Fruit fly (Drosophila melanogaster) whole organism, embryonic: ENCODE data around the gene Nle.

Source experiments
- Aef1 ChIP-seq: fragments of 200-800 bp; sonication (Bioruptor generic); IDR thresholded peaks from 3 replicates; pipeline ENCODE4 v1.3.6; 2022; ENCODE audit warnings: missing biosample characterization, missing genetic modification characterization
- Antp ChIP-seq: fragments of 200-800 bp; sonication (Bioruptor generic); optimal IDR thresholded peaks from 3 replicates; lab custom pipeline; 2016; ENCODE audit warnings: missing biosample characterization, missing genetic modification characterization
- Awh ChIP-seq: fragments of 200-800 bp; sonication (Bioruptor generic); IDR thresholded peaks from 2 replicates; pipeline ENCODE4, ENCODE4 v1.3.6; 2022; ENCODE audit warnings: missing biosample characterization, missing genetic modification characterization
- C15 ChIP-seq: fragments of 200-800 bp; sonication (Bioruptor generic); IDR thresholded peaks from 3 replicates; pipeline ENCODE4 v1.3.6; 2022; ENCODE audit warnings: missing biosample characterization, missing genetic modification characterization
- CG10267 ChIP-seq: fragments of 200-800 bp; sonication (Bioruptor generic); optimal IDR thresholded peaks from 2 replicates; lab custom pipeline; 2018; ENCODE audit warnings: missing biosample characterization, mild to moderate bottlenecking, missing genetic modification characterization, moderate library complexity
- CG1233 ChIP-seq: fragments of 200-800 bp; sonication (Bioruptor generic); optimal IDR thresholded peaks from 4 replicates; lab custom pipeline; 2018; ENCODE audit warnings: missing biosample characterization, mild to moderate bottlenecking, missing genetic modification characterization
- CG12744 ChIP-seq: fragments of 200-800 bp; sonication (Bioruptor generic); optimal IDR thresholded peaks from 2 replicates; lab custom pipeline; 2016; ENCODE audit warnings: missing biosample characterization, missing genetic modification characterization
- CG13296 ChIP-seq: fragments of 200-800 bp; sonication (Bioruptor generic); optimal IDR thresholded peaks from 3 replicates; lab custom pipeline; 2018; ENCODE audit warnings: missing biosample characterization, mild to moderate bottlenecking, missing genetic modification characterization
- CG14965 ChIP-seq: fragments of 200-800 bp; sonication (Bioruptor generic); optimal IDR thresholded peaks from 2 replicates; lab custom pipeline; 2016; ENCODE audit warnings: missing biosample characterization, missing genetic modification characterization, borderline replicate concordance
- CG16779 ChIP-seq: fragments of 200-800 bp; sonication (Bioruptor generic); IDR thresholded peaks from 2 replicates; pipeline ENCODE4 v1.3.6; 2022; ENCODE audit warnings: missing biosample characterization, missing genetic modification characterization
- CG17359 ChIP-seq: fragments of 200-800 bp; sonication (Bioruptor generic); optimal IDR thresholded peaks from 3 replicates; lab custom pipeline; 2018; ENCODE audit warnings: missing biosample characterization, mild to moderate bottlenecking, missing genetic modification characterization, moderate library complexity
- CG2120 ChIP-seq: fragments of 200-800 bp; sonication (Bioruptor generic); optimal IDR thresholded peaks from 3 replicates; lab custom pipeline; 2016; ENCODE audit warnings: missing biosample characterization, missing genetic modification characterization
- CG3281 ChIP-seq: fragments of 200-800 bp; sonication (Bioruptor generic); optimal IDR thresholded peaks from 3 replicates; lab custom pipeline; 2017; ENCODE audit warnings: missing biosample characterization, mild to moderate bottlenecking, missing genetic modification characterization
- CG3726 ChIP-seq: fragments of 200-800 bp; sonication (Bioruptor generic); IDR thresholded peaks from 3 replicates; pipeline ENCODE4, ENCODE4 v1.3.6; 2022; ENCODE audit warnings: missing biosample characterization, missing genetic modification characterization
- CG4820 ChIP-seq: fragments of 200-800 bp; sonication (Bioruptor generic); optimal IDR thresholded peaks from 3 replicates; lab custom pipeline; 2016; ENCODE audit warnings: missing biosample characterization, missing genetic modification characterization
- CG6683 ChIP-seq: fragments of 200-800 bp; sonication (Bioruptor generic); optimal IDR thresholded peaks from 2 replicates; lab custom pipeline; 2017; ENCODE audit warnings: missing biosample characterization, mild to moderate bottlenecking, missing genetic modification characterization, missing genetic modification reagents
- CG6813 ChIP-seq: fragments of 200-800 bp; sonication (Bioruptor generic); optimal IDR thresholded peaks from 2 replicates; lab custom pipeline; 2017; ENCODE audit warnings: missing biosample characterization, missing genetic modification characterization, mild to moderate bottlenecking, moderate library complexity, missing genetic modification reagents
- CG7271 ChIP-seq: fragments of 200-800 bp; sonication (Bioruptor generic); optimal IDR thresholded peaks from 2 replicates; lab custom pipeline; 2018; ENCODE audit warnings: missing biosample characterization, mild to moderate bottlenecking, missing genetic modification characterization, moderate library complexity
- CG9797 ChIP-seq: fragments of 200-800 bp; sonication (Bioruptor generic); optimal IDR thresholded peaks from 3 replicates; lab custom pipeline; 2018; ENCODE audit warnings: missing biosample characterization, mild to moderate bottlenecking, missing genetic modification characterization
- CrebB ChIP-seq: fragments of 200-800 bp; sonication (Bioruptor generic); optimal IDR thresholded peaks from 3 replicates; lab custom pipeline; 2018; ENCODE audit warnings: missing biosample characterization, mild to moderate bottlenecking, missing genetic modification characterization
- D19B ChIP-seq: fragments of 200-800 bp; sonication (Bioruptor generic); optimal IDR thresholded peaks from 2 replicates; lab custom pipeline; 2017; ENCODE audit warnings: missing biosample characterization, mild to moderate bottlenecking, missing genetic modification characterization
- Dll ChIP-seq: fragments of 200-800 bp; sonication (Bioruptor generic); IDR thresholded peaks from 4 replicates; pipeline ENCODE4 v1.3.6; 2022; ENCODE audit warnings: missing biosample characterization, missing genetic modification characterization; ENCODE audit not compliant: partially characterized antibody
- Gug ChIP-seq: fragments of 200-800 bp; sonication (Bioruptor generic); IDR thresholded peaks from 4 replicates; pipeline ENCODE4 v1.3.6; 2022; ENCODE audit warnings: missing biosample characterization, missing genetic modification characterization
- HLH3B ChIP-seq: fragments of 200-800 bp; sonication (Bioruptor generic); IDR thresholded peaks from 2 replicates; pipeline ENCODE4 v1.3.6; 2022; ENCODE audit warnings: missing biosample characterization, missing genetic modification characterization
- Myb ChIP-seq: fragments of 200-800 bp; sonication (Bioruptor generic); optimal IDR thresholded peaks from 2 replicates; lab custom pipeline; 2016; ENCODE audit warnings: missing biosample characterization, missing genetic modification characterization
- Rfx ChIP-seq: fragments of 200-800 bp; sonication (Bioruptor generic); IDR thresholded peaks from 2 replicates; pipeline ENCODE4 v1.3.6; 2022; ENCODE audit warnings: missing biosample characterization, missing genetic modification characterization
- Stat92E ChIP-seq, 3 experiments: fragments of >200 bp in 2 of 3; fragments of 200-800 bp in 1 of 3; sonication (Bioruptor generic) in 1 of 3; optimal IDR thresholded peaks; 2 replicates each; lab custom pipeline; 2017 to 2019; ENCODE audit warnings: missing biosample characterization in 3 of 3, missing genetic modification characterization in 3 of 3, mild to moderate bottlenecking in 1 of 3, moderate library complexity in 1 of 3
- Xbp1 ChIP-seq: fragments of 200-800 bp; sonication (Bioruptor generic); optimal IDR thresholded peaks from 3 replicates; lab custom pipeline; 2016; ENCODE audit warnings: missing biosample characterization, mild to moderate bottlenecking, missing genetic modification characterization
- caup ChIP-seq: fragments of 200-800 bp; sonication (Bioruptor generic); optimal IDR thresholded peaks from 3 replicates; lab custom pipeline; 2017; ENCODE audit warnings: missing biosample characterization, mild to moderate bottlenecking, missing genetic modification characterization, moderate library complexity; ENCODE audit not compliant: severe bottlenecking
- fd64A ChIP-seq: fragments of 200-800 bp; sonication (Bioruptor generic); optimal IDR thresholded peaks from 3 replicates; lab custom pipeline; 2018; ENCODE audit warnings: missing biosample characterization, mild to moderate bottlenecking, missing genetic modification characterization
- gsb ChIP-seq: fragments of 200-800 bp; sonication (Bioruptor generic); IDR thresholded peaks from 2 replicates; pipeline ENCODE4 v1.3.6; 2022; ENCODE audit warnings: missing biosample characterization, missing genetic modification characterization
- gsb-n ChIP-seq: fragments of 200-800 bp; sonication (Bioruptor generic); optimal IDR thresholded peaks from 3 replicates; lab custom pipeline; 2018; ENCODE audit warnings: missing biosample characterization, mild to moderate bottlenecking, missing genetic modification characterization
- hth ChIP-seq: fragments of >200 bp; optimal IDR thresholded peaks from 2 replicates; lab custom pipeline; 2017; ENCODE audit warnings: inconsistent platforms
- ind ChIP-seq: fragments of 200-800 bp; sonication (Bioruptor generic); optimal IDR thresholded peaks from 3 replicates; lab custom pipeline; 2016; ENCODE audit warnings: missing biosample characterization, missing genetic modification characterization
- insv ChIP-seq, 2 experiments: fragments of 200-800 bp; sonication (Bioruptor generic); optimal IDR thresholded peaks; 3 replicates each; lab custom pipeline; 2016 to 2018; ENCODE audit warnings: missing biosample characterization in 2 of 2, missing genetic modification characterization in 2 of 2
- kay ChIP-seq: fragments of 200-800 bp; sonication (Bioruptor generic); optimal IDR thresholded peaks from 2 replicates; lab custom pipeline; 2016; ENCODE audit warnings: missing biosample characterization, missing genetic modification characterization
- lab ChIP-seq: fragments of 200-800 bp; sonication (Bioruptor generic); optimal IDR thresholded peaks from 3 replicates; lab custom pipeline; 2017; ENCODE audit warnings: missing biosample characterization, missing genetic modification characterization, mild to moderate bottlenecking, moderate library complexity, missing genetic modification reagents
- mam ChIP-seq: fragments of 200-800 bp; sonication (Bioruptor generic); optimal IDR thresholded peaks from 3 replicates; lab custom pipeline; 2016; ENCODE audit warnings: missing biosample characterization, missing genetic modification characterization
- p53 ChIP-seq: fragments of 200-800 bp; sonication (Bioruptor generic); optimal IDR thresholded peaks from 2 replicates; lab custom pipeline; 2016; ENCODE audit warnings: missing biosample characterization, missing genetic modification characterization
- pita ChIP-seq: fragments of 200-800 bp; sonication (Bioruptor generic); optimal IDR thresholded peaks from 2 replicates; lab custom pipeline; 2017; ENCODE audit warnings: missing biosample characterization, mild to moderate bottlenecking, missing genetic modification characterization
- prd ChIP-seq, 3 experiments: fragments of >200 bp in 2 of 3; fragments of 200-800 bp in 1 of 3; sonication (Bioruptor generic) in 1 of 3; optimal IDR thresholded peaks in 2 of 3; IDR thresholded peaks in 1 of 3; 2 replicates in 2 of 3; 3 replicates in 1 of 3; pipeline versions ENCODE4 v1.3.6 to Lab custom; 2017 to 2022; ENCODE audit warnings: missing biosample characterization in 1 of 3, missing genetic modification characterization in 1 of 3
- ranshi ChIP-seq: fragments of 200-800 bp; sonication (Bioruptor generic); IDR thresholded peaks from 2 replicates; pipeline ENCODE4 v1.3.6; 2022; ENCODE audit warnings: missing biosample characterization, missing genetic modification characterization
- rib ChIP-seq: fragments of 200-800 bp; sonication (Bioruptor generic); IDR thresholded peaks from 2 replicates; pipeline ENCODE4 v1.3.6; 2022; ENCODE audit warnings: missing biosample characterization, missing genetic modification characterization
- sd ChIP-seq: fragments of 200-800 bp; sonication (Bioruptor generic); optimal IDR thresholded peaks from 3 replicates; lab custom pipeline; 2018; ENCODE audit warnings: missing biosample characterization, mild to moderate bottlenecking, missing genetic modification characterization, moderate library complexity
- sima ChIP-seq: fragments of 200-800 bp; sonication (Bioruptor generic); optimal IDR thresholded peaks from 2 replicates; lab custom pipeline; 2016; ENCODE audit warnings: missing biosample characterization, missing genetic modification characterization
- slbo ChIP-seq: fragments of 200-800 bp; sonication (Bioruptor generic); IDR thresholded peaks from 2 replicates; pipeline ENCODE4 v1.3.6; 2022; ENCODE audit warnings: missing biosample characterization, missing genetic modification characterization
- sr ChIP-seq: fragments of 200-800 bp; sonication (Bioruptor generic); IDR thresholded peaks from 3 replicates; pipeline ENCODE4 v1.3.6; 2022; ENCODE audit warnings: missing biosample characterization, missing genetic modification characterization
- tin ChIP-seq: fragments of 200-800 bp; sonication (Bioruptor generic); optimal IDR thresholded peaks from 3 replicates; lab custom pipeline; 2016; ENCODE audit warnings: missing biosample characterization, missing genetic modification characterization
- zfh1 ChIP-seq: fragments of 200-800 bp; sonication (Bioruptor generic); IDR thresholded peaks from 3 replicates; pipeline ENCODE4 v1.3.6; 2022; ENCODE audit warnings: missing biosample characterization, missing genetic modification characterization

Gene Nle

dm6 chr2L:521940-522632 is 45.8 kb downstream of the Nle start (continued):
- TF ChIP-seq ranshi (peak; percentile 76), CG7271 (no peak), Stat92E (GFP tag; optimal IDR thresholded peaks at IDR 0.05; lab: Kevin White, UChicago) (peak in 1 of 3 experiments; percentile 58), Myb (no peak), fd64A (GFP tag; lab: Kevin White, UChicago) (peak; percentile 44), CG6813 (GFP tag; lab: Kevin White, UChicago) (peak; percentile 75), Rfx (GFP tag; lab: Robert Waterston, UW) (peak; percentile 47), D19B (GFP tag; lab: Kevin White, UChicago) (peak; percentile 98), kay (peak; percentile 64), hth (lab: Kevin White, UChicago) (no peak), Aef1 (GFP tag; lab: Robert Waterston, UW) (peak; percentile 76), slbo (peak; percentile 66), Antp (GFP tag; lab: Kevin White, UChicago) (peak; percentile 27), prd (optimal IDR thresholded peaks at IDR 0.05; lab: Kevin White, UChicago) (no peak), prd (GFP tag; IDR thresholded peaks at IDR 0.05; lab: Robert Waterston, UW) (peak; percentile 95), CrebB (tag; lab: Kevin White, UChicago) (peak; percentile 25), Awh (peak; percentile 83), CG3726 (GFP tag; lab: Robert Waterston, UW) (peak; percentile 56; the same call in 1 of the 3 replicates), pita (GFP tag; lab: Kevin White, UChicago) (no peak), caup (GFP tag; lab: Kevin White, UChicago) (peak; percentile 0), sima (GFP tag; lab: Kevin White, UChicago) (no peak), CG4820 (GFP tag; lab: Kevin White, UChicago) (peak; percentile 69), CG13296 (peak; percentile 58), mam (GFP tag; lab: Kevin White, UChicago) (peak; percentile 26), rib (GFP tag; lab: Robert Waterston, UW) (no peak), gsb (GFP tag; lab: Robert Waterston, UW) (peak; percentile 63), HLH3B (peak; percentile 79), zfh1 (GFP tag; lab: Robert Waterston, UW) (peak; percentile 92), Dll (GFP tag; lab: Robert Waterston, UW) (no peak), gsb-n (tag; lab: Kevin White, UChicago) (peak; percentile 82), CG6683 (peak; percentile 32), Gug (GFP tag; lab: Robert Waterston, UW) (peak; percentile 79; the same call in 3 of the 4 replicates), CG1233 (GFP tag; lab: Kevin White, UChicago) (peak; percentile 69), C15 (GFP tag; lab: Robert Waterston, UW) (0 out of 3 replicates have a peak, but pooled peaks have one; percentile 52), CG2120 (GFP tag; lab: Kevin White, UChicago) (peak; percentile 60), CG9797 (GFP tag; lab: Kevin White, UChicago) (no peak), CG16779 (GFP tag; lab: Robert Waterston, UW) (no peak), tin (GFP tag; lab: Kevin White, UChicago) (peak; percentile 60), Xbp1 (GFP tag; lab: Kevin White, UChicago) (peak; percentile 86), sr (GFP tag; lab: Robert Waterston, UW) (peak; percentile 71; the same call in 1 of the 3 replicates), lab (GFP tag; lab: Kevin White, UChicago) (peak; percentile 87), insv (GFP tag; optimal IDR thresholded peaks at IDR 0.05; lab: Kevin White, UChicago) (no peak), CG14965 (GFP tag; lab: Kevin White, UChicago) (no peak), CG12744 (GFP tag; lab: Kevin White, UChicago) (peak; percentile 52), CG17359 (tag; lab: Kevin White, UChicago) (peak; percentile 85), CG3281 (GFP tag; lab: Kevin White, UChicago) (peak; percentile 61), CG10267 (tag; lab: Kevin White, UChicago) (peak; percentile 81), ind (GFP tag; lab: Kevin White, UChicago) (peak; percentile 82), p53 (no peak), sd (tag; lab: Kevin White, UChicago) (no peak)
